Worm (Caenorhabditis elegans) whole organism, early embryonic: Measurements from ENCODE around the gene F02H6.3.

Experiments
- F13C5.2 ChIP-seq: sonication (generic microtip); optimal IDR thresholded peaks from 2 replicates; lab custom pipeline; 2017; ENCODE audit warnings: mild to moderate bottlenecking, missing genetic modification characterization, inconsistent platforms, missing compliant biosample characterization
- ama-1 ChIP-seq: fragments of 150-350 bp; optimal IDR thresholded peaks from 2 replicates; lab custom pipeline; 2014
- ets-7 ChIP-seq: sonication (generic microtip); optimal IDR thresholded peaks from 2 replicates; lab custom pipeline; 2016; ENCODE audit warnings: missing genotype, missing genetic modification characterization, missing compliant biosample characterization
- hmbx-1 ChIP-seq: sonication (generic microtip); optimal IDR thresholded peaks from 2 replicates; lab custom pipeline; 2016; ENCODE audit warnings: mild to moderate bottlenecking, missing genetic modification characterization, missing compliant biosample characterization
- hmg-4 ChIP-seq: fragments of 200-800 bp; sonication (Bioruptor generic); optimal IDR thresholded peaks from 2 replicates; lab custom pipeline; 2018; ENCODE audit warnings: mild to moderate bottlenecking, missing genetic modification characterization, missing compliant biosample characterization
- hnd-1 ChIP-seq: sonication (generic microtip); optimal IDR thresholded peaks from 2 replicates; lab custom pipeline; 2016; ENCODE audit warnings: missing genetic modification characterization, missing compliant biosample characterization
- sea-1 ChIP-seq: fragments of 200-800 bp; sonication (Bioruptor generic); conservative IDR thresholded peaks from 2 replicates; pipeline ENCODE4 v1.3.6; 2022; ENCODE audit warnings: missing genetic modification characterization, missing compliant biosample characterization
- tbx-11 ChIP-seq: fragments of 200-800 bp; sonication (Bioruptor generic); IDR thresholded peaks from 2 replicates; pipeline ENCODE4 v1.3.6; 2022; ENCODE audit warnings: missing genetic modification characterization, missing compliant biosample characterization
- tra-4 ChIP-seq: sonication (generic microtip); optimal IDR thresholded peaks from 2 replicates; lab custom pipeline; 2017; ENCODE audit warnings: missing genetic modification characterization, missing compliant biosample characterization

F02H6.3 gene

ce11 chrIV:14249447-14249846 lies 46.2 kb downstream of the F02H6.3 start:
- TF ChIP-seq sea-1 (GFP tag; lab: Robert Waterston, UW) (no peak), tra-4 (tag; lab: Kevin White, UChicago) (no peak), F13C5.2 (tag; lab: Kevin White, UChicago) (no peak), ets-7 (tag; lab: Kevin White, UChicago) (no peak), hmg-4 (GFP tag; lab: Kevin White, UChicago) (no peak), hmbx-1 (tag; lab: Kevin White, UChicago) (no peak)

ce11 chrIV:14250113-14250512 lies 46.9 kb downstream of the F02H6.3 start, which contains the start of gene srab-24:
Gene srab-24, minus strand, starts transcription at chrIV:14250213.
- TF ChIP-seq hnd-1 (tag; lab: Kevin White, UChicago) = no peak
- no peak for TF ChIP-seq tbx-11
- no peak for TF ChIP-seq ama-1 (lab: Kevin White, UChicago)
